Worm (Caenorhabditis elegans): Measurements from ENCODE around the gene R03C1.1.

DNA sequence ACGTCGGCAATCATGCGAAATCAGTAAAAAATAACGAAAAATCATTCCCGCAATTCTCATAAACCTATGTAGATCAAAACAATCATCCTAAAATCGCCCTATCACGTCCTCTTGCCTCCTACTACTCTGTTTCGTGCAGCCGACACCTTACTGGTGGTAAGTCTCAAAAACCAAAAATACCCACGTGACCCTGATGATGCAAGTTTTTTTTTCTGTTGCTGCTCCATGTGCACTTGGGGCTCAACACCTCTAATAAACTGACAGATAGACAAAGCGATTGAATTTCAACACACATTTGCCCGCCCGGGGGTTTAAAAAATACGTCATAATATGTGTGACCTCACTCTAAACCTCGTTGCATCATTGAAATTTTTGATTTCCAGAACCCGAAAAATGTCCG is 6.6 kb upstream of the R03C1.1 start:
- TF ChIP-seq nhr-76 (tag; optimal IDR thresholded peaks at IDR 0.05) (no peak), unc-39 (tag; optimal IDR thresholded peaks at IDR 0.05) (no peak), hlh-1 (tag; optimal IDR thresholded peaks at IDR 0.05) (no peak), mls-2 (tag; optimal IDR thresholded peaks at IDR 0.05) (no peak), mab-5 (tag; optimal IDR thresholded peaks at IDR 0.05) (no peak), pha-4 (tag; optimal IDR thresholded peaks at IDR 0.05) (no peak), unc-62 (GFP tag; optimal IDR thresholded peaks at IDR 0.05) (no peak), tbx-8 (GFP tag; optimal IDR thresholded peaks at IDR 0.05) (no peak)

Data from whole organism, mixed stage, embryonic.